Worm (Caenorhabditis elegans) whole organism, L3 larva: Measurements from ENCODE around the gene T04F8.3.

Experiments
- ama-1 ChIP-seq: fragments of 150-350 bp; optimal IDR thresholded peaks from 2 replicates; lab custom pipeline; 2018
- egl-27 ChIP-seq: sonication (generic microtip); optimal IDR thresholded peaks from 4 replicates; lab custom pipeline; 2017; ENCODE audit warnings: missing biosample characterization, missing genetic modification reagents, missing genetic modification characterization
- fos-1 ChIP-seq: fragments of 150-350 bp; optimal IDR thresholded peaks from 2 replicates; lab custom pipeline; 2014; ENCODE audit warnings: missing biosample characterization, missing genetic modification characterization
- lin-15B ChIP-seq: fragments of 150-350 bp; optimal IDR thresholded peaks from 2 replicates; lab custom pipeline; 2014; ENCODE audit warnings: missing biosample characterization, missing genetic modification characterization
- lin-39 ChIP-seq: fragments of 150-350 bp; optimal IDR thresholded peaks from 2 replicates; lab custom pipeline; 2018; ENCODE audit warnings: missing biosample characterization, missing genetic modification reagents, missing genetic modification characterization
- nfya-1 ChIP-seq: sonication (generic microtip); optimal IDR thresholded peaks from 2 replicates; lab custom pipeline; 2017; ENCODE audit warnings: missing genetic modification characterization, mild to moderate bottlenecking, missing compliant biosample characterization, antibody characterized with exemption, moderate library complexity; ENCODE audit not compliant: insufficient read depth
- nhr-23 ChIP-seq: fragments of 150-350 bp; optimal IDR thresholded peaks from 2 replicates; lab custom pipeline; 2014; ENCODE audit warnings: missing biosample characterization, missing genetic modification reagents, missing genetic modification characterization
- nhr-237 ChIP-seq: fragments of 150-350 bp; optimal IDR thresholded peaks from 2 replicates; lab custom pipeline; 2014; ENCODE audit warnings: missing biosample characterization, missing genetic modification characterization
- nhr-76 ChIP-seq: fragments of 150-350 bp; sonication (generic microtip); optimal IDR thresholded peaks from 5 replicates; lab custom pipeline; 2014; ENCODE audit warnings: missing biosample characterization, missing genetic modification characterization
- nhr-77 ChIP-seq: fragments of 150-350 bp; optimal IDR thresholded peaks from 2 replicates; lab custom pipeline; 2014; ENCODE audit warnings: missing biosample characterization, missing genetic modification characterization
- snpc-4 ChIP-seq: fragments of 150-350 bp; optimal IDR thresholded peaks from 2 replicates; lab custom pipeline; 2014; ENCODE audit warnings: missing biosample characterization, missing genetic modification characterization
- tbx-2 ChIP-seq: sonication (generic microtip); optimal IDR thresholded peaks from 2 replicates; lab custom pipeline; 2016; ENCODE audit warnings: mild to moderate bottlenecking, missing genetic modification characterization, missing compliant biosample characterization
- unc-62 ChIP-seq: fragments of 150-350 bp; sonication (generic microtip); optimal IDR thresholded peaks from 4 replicates; lab custom pipeline; 2014; ENCODE audit warnings: missing biosample characterization, missing genetic modification reagents, missing genetic modification characterization
- ztf-11 ChIP-seq: fragments of 150-350 bp; optimal IDR thresholded peaks from 2 replicates; lab custom pipeline; 2014; ENCODE audit warnings: missing biosample characterization, missing genetic modification characterization

ce11 chrX:11633278-11633677 is 25.2 kb upstream of the T04F8.3 start:
- TF ChIP-seq nfya-1 (tag; lab: Kevin White, UChicago) (no peak), unc-62 (GFP tag; lab: Kevin White, UChicago) (no peak), lin-15B (tag; lab: Kevin White, UChicago) (no peak), snpc-4 (tag; lab: Kevin White, UChicago) (no peak), fos-1 (tag; lab: Kevin White, UChicago) (no peak), nhr-77 (no peak), nhr-237 (tag; lab: Kevin White, UChicago) (no peak), nhr-23 (tag; lab: Kevin White, UChicago) (no peak), ztf-11 (tag; lab: Kevin White, UChicago) (no peak), lin-39 (tag; lab: Kevin White, UChicago) (no peak), ama-1 (no peak), tbx-2 (tag; lab: Kevin White, UChicago) (no peak), egl-27 (no peak), nhr-76 (tag; lab: Kevin White, UChicago) (no peak)
